Worm (Caenorhabditis elegans): ENCODE measurements around the gene Y34B4A.4.

The Y34B4A.4 gene

DNA sequence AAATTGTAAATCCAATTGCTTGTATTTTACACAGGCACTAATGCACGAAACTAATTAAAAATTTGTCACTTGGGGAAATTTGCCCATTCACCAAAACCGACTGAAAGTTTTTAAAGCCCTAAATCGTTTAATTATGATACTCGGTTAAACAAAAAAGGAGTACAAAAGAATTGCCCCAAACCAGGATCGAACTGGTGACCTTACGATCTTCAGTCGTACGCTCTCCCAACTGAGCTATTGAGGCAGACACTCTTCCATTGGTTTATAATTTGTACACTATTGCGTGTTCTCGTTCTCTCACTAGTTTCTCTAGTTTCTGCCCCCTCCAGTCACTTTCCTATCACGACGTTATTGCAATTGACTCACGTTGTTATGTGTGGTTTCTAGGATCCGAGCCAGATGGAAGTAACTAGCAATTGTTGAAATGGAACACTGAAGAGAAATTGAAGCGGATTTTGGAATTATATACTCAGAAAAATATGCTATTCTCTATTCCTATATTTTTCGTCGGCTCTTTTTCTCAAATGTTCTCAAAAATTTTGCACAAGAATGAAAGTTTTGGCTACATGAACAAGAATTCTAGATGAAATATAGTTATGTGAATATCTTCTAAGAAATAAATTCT, 55.2 kb downstream of the Y34B4A.4 start (continued):
- TF ChIP-seq D2030.7 (GFP tag; IDR thresholded peaks at IDR 0.05) (no peak; the same call in 1 of the 2 replicates), F37B4.10 (GFP tag; IDR thresholded peaks at IDR 0.05) (no peak), snpc-1.3 (tag; optimal IDR thresholded peaks at IDR 0.05; ENCODE audit: insufficient read depth) (peak; percentile 71), egrh-3 (GFP tag; IDR thresholded peaks at IDR 0.05) (no peak), mxl-1 (tag; optimal IDR thresholded peaks at IDR 0.05) (peak; percentile 62), ceh-58 (GFP tag; IDR thresholded peaks at IDR 0.05) (no peak), sdz-38 (tag; optimal IDR thresholded peaks at IDR 0.05) (no peak), Y53G8AR.9 (GFP tag; conservative IDR thresholded peaks at IDR 0.05) (0 out of 2 replicates have a peak, but pooled peaks have one; percentile 51), attf-5 (GFP tag; optimal IDR thresholded peaks at IDR 0.05) (peak; percentile 17), K12H6.12 (tag; optimal IDR thresholded peaks at IDR 0.05) (peak; percentile 14), lin-35 (GFP tag; optimal IDR thresholded peaks at IDR 0.05) (peak in 1 of 3 experiments; percentile 57), let-526 (GFP tag; IDR thresholded peaks at IDR 0.05) (no peak), ZK185.1 (tag; optimal IDR thresholded peaks at IDR 0.05; ENCODE audit: poor library complexity, severe bottlenecking) (peak; percentile 84), nhr-179 (tag; optimal IDR thresholded peaks at IDR 0.05) (peak; percentile 24), cebp-1 (GFP tag; IDR thresholded peaks at IDR 0.05) (no peak), cebp-1 (tag; optimal IDR thresholded peaks at IDR 0.05) (no peak), F33H1.4 (GFP tag; IDR thresholded peaks at IDR 0.05) (0 out of 2 replicates have a peak, but pooled peaks have one; percentile 26), lin-54 (GFP tag; optimal IDR thresholded peaks at IDR 0.05) (no peak), ceh-40 (GFP tag; IDR thresholded peaks at IDR 0.05) (peak; percentile 79), ama-1 (optimal IDR thresholded peaks at IDR 0.05) (no peak), ama-1 (GFP tag; optimal IDR thresholded peaks at IDR 0.05) (peak; percentile 77 to 84), Y56A3A.18 (GFP tag; IDR thresholded peaks at IDR 0.05) (peak; percentile 65; the same call in 1 of the 2 replicates), fkh-3 (tag; optimal IDR thresholded peaks at IDR 0.05) (no peak), him-1 (tag; optimal IDR thresholded peaks at IDR 0.05) (peak; percentile 85), rcor-1 (GFP tag; IDR thresholded peaks at IDR 0.05) (peak; percentile 50), atf-7 (tag; optimal IDR thresholded peaks at IDR 0.05) (peak; percentile 56), tbp1 (GFP tag; optimal IDR thresholded peaks at IDR 0.05) (peak; percentile 98), zim-3 (tag; optimal IDR thresholded peaks at IDR 0.05) (peak; percentile 81), nhr-90 (tag; optimal IDR thresholded peaks at IDR 0.05) (no peak), aptf-2 (GFP tag; conservative IDR thresholded peaks at IDR 0.05) (peak; percentile 50; the same call in 1 of the 2 replicates), let-607 (tag; optimal IDR thresholded peaks at IDR 0.05) (peak; percentile 15 to 31), T07F8.4 (tag; optimal IDR thresholded peaks at IDR 0.05) (peak; percentile 50), tlf-1 (GFP tag; optimal IDR thresholded peaks at IDR 0.05) (no peak), ccch-3 (GFP tag; optimal IDR thresholded peaks at IDR 0.05) (no peak)
